Worm (Caenorhabditis elegans) whole organism, L4/young adult: ENCODE results near the gene hira-1.

ENCODE experiments used
- W03F9.2 ChIP-seq: fragments of 150-350 bp; optimal IDR thresholded peaks from 2 replicates; lab custom pipeline; 2014; ENCODE audit warnings: missing biosample characterization, missing genetic modification characterization
- him-1 ChIP-seq: sonication (generic microtip); optimal IDR thresholded peaks from 2 replicates; lab custom pipeline; 2016; ENCODE audit warnings: missing genotype, missing genetic modification reagents, missing genetic modification characterization, missing compliant biosample characterization

DNA sequence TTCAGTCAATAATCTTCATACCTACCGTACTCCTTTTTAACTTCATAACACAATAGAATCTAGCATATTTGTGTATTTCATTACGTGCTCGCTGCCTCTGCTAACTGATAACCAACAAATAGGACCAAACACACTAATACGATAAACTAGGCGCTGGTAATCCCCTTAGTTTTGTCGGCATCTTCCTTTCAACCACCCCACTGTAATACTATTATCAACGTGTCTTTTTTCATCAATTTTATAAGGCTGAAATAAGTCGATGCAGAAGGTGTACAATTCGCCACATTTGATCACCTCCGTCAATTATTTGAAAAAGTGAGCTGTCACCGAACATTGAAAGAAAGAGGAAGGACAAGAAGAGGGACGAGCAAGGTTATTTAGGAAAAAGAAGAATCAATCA, 43.5 kb upstream of the hira-1 start:
- no peak for TF ChIP-seq W03F9.2
- TF ChIP-seq him-1, result no peak
